Fruit fly (Drosophila melanogaster): Measurements from ENCODE around the gene Pbp95.
A peak's percentile ranks its signal among the peaks of the same experiment; 100 is the strongest.

Pbp95 gene

DNA sequence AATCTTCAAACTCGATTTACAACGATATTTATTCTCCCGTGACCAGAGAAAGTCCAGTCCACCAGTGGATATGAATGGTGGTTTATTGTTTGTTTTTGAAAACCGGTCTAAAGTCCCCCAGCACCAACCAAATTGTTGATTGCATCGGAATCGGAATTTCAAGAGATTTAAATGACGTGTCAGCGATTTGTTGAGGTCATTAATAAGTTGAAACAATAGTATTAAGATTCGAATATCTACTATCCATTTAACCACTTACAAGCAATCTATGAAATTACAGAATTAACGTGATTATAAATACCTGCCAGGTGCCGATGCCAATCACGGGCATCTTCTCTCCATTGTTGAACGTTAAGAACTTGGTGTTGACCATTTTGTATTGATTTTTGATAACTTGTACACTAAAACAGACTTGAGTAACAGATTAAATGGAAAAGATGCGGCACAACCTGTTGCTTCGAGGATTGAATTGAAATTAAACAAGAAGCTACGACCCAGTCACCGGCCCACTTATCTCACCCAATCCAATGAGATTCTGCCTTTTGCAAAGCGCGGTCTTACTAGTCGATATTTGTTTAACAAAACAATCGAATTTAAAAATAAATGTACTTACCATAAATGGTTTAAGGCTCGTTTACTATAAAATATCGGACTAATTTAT lies 5.9 kb upstream of the Pbp95 start, which contains the start of gene CG2767 (continued):
- TF ChIP-seq CG10274 (GFP tag; optimal IDR thresholded peaks at IDR 0.05), result no peak
- peak; percentile 27 for TF ChIP-seq lbe (GFP tag; optimal IDR thresholded peaks at IDR 0.05)
- TF ChIP-seq pfk (GFP tag; optimal IDR thresholded peaks at IDR 0.05), result no peak
- TF ChIP-seq cas (GFP tag; IDR thresholded peaks at IDR 0.05), result no peak
- no peak for TF ChIP-seq CG14050 (GFP tag; IDR thresholded peaks at IDR 0.05)
- no peak for TF ChIP-seq CG14710 (tag; optimal IDR thresholded peaks at IDR 0.05)
- peak; percentile 10; the same call in 1 of the 2 replicates for TF ChIP-seq amos (GFP tag; IDR thresholded peaks at IDR 0.05; ENCODE audit: partially characterized antibody)
- no peak for TF ChIP-seq psq (GFP tag; optimal IDR thresholded peaks at IDR 0.05)
- TF ChIP-seq CG15514 (GFP tag; optimal IDR thresholded peaks at IDR 0.05), result peak; percentile 89
- TF ChIP-seq Dref (GFP tag; IDR thresholded peaks at IDR 0.05), result peak; percentile 69
- peak; percentile 85 for TF ChIP-seq scrt (GFP tag; optimal IDR thresholded peaks at IDR 0.05)
- peak in 1 of 2 experiments; percentile 53 for TF ChIP-seq Pdp1 (GFP tag; optimal IDR thresholded peaks at IDR 0.05)
- TF ChIP-seq CG34376 (GFP tag; optimal IDR thresholded peaks at IDR 0.05), result peak; percentile 8
- no peak for TF ChIP-seq Nf-YA (GFP tag; IDR thresholded peaks at IDR 0.05)
- no peak for TF ChIP-seq ham (GFP tag; IDR thresholded peaks at IDR 0.05)
- no peak for TF ChIP-seq CG12236 (GFP tag; optimal IDR thresholded peaks at IDR 0.05)
- no peak for TF ChIP-seq ab (GFP tag; optimal IDR thresholded peaks at IDR 0.05)
- no peak for TF ChIP-seq CTCF (GFP tag; optimal IDR thresholded peaks at IDR 0.05)
- TF ChIP-seq CG11560 (tag; IDR thresholded peaks at IDR 0.05), result peak; percentile 87; the same call in 1 of the 3 replicates
- no peak for TF ChIP-seq Fer3 (tag; optimal IDR thresholded peaks at IDR 0.05)
- peak; percentile 32; the same call in 1 of the 3 replicates for TF ChIP-seq CG34422 (GFP tag; IDR thresholded peaks at IDR 0.05)
- peak; percentile 77 for TF ChIP-seq nom (GFP tag; optimal IDR thresholded peaks at IDR 0.05)
- no peak for TF ChIP-seq CG18764 (GFP tag; optimal IDR thresholded peaks at IDR 0.05)
- no peak for TF ChIP-seq CoRest (tag; optimal IDR thresholded peaks at IDR 0.05)
- TF ChIP-seq Rx (GFP tag; IDR thresholded peaks at IDR 0.05), result no peak
- peak; percentile 40 for TF ChIP-seq sens (GFP tag)
- TF ChIP-seq Nf-YC (tag; optimal IDR thresholded peaks at IDR 0.05), result peak; percentile 78
- no peak for TF ChIP-seq lmd (GFP tag; IDR thresholded peaks at IDR 0.05)
- TF ChIP-seq dmrt99B (tag; optimal IDR thresholded peaks at IDR 0.05), result no peak
- TF ChIP-seq CG6654 (GFP tag; optimal IDR thresholded peaks at IDR 0.05), result no peak
- peak in 1 of 2 experiments; percentile 5 for TF ChIP-seq insv (GFP tag; optimal IDR thresholded peaks at IDR 0.05)
- no peak for TF ChIP-seq esg (GFP tag; conservative IDR thresholded peaks at IDR 0.05)
- peak; percentile 34; the same call in 1 of the 2 replicates for TF ChIP-seq CG13287 (GFP tag; IDR thresholded peaks at IDR 0.05; ENCODE audit: partially characterized antibody)
- TF ChIP-seq bab2 (GFP tag; optimal IDR thresholded peaks at IDR 0.05), result no peak
- TF ChIP-seq CG4707 (GFP tag; optimal IDR thresholded peaks at IDR 0.05), result no peak
- TF ChIP-seq CG8290 (GFP tag; optimal IDR thresholded peaks at IDR 0.05), result no peak
- no peak for TF ChIP-seq CG8290 (tag; optimal IDR thresholded peaks at IDR 0.05)
- TF ChIP-seq BEAF-32 (GFP tag; optimal IDR thresholded peaks at IDR 0.05), result peak; percentile 10
- no peak for TF ChIP-seq ro (GFP tag; IDR thresholded peaks at IDR 0.05)
- TF ChIP-seq CG1603 (tag; optimal IDR thresholded peaks at IDR 0.05), result peak; percentile 20
- peak; percentile 59 for TF ChIP-seq chn (GFP tag; optimal IDR thresholded peaks at IDR 0.05)
- TF ChIP-seq CG4404 (GFP tag; IDR thresholded peaks at IDR 0.05), result no peak
- TF ChIP-seq jigr1 (GFP tag; IDR thresholded peaks at IDR 0.05), result no peak
- TF ChIP-seq CG14860 (GFP tag; IDR thresholded peaks at IDR 0.05; ENCODE audit: partially characterized antibody), result no peak
- no peak for TF ChIP-seq CG7556 (GFP tag; optimal IDR thresholded peaks at IDR 0.05)
- no peak for TF ChIP-seq Spps (tag; optimal IDR thresholded peaks at IDR 0.05)
- TF ChIP-seq Deaf1 (tag; optimal IDR thresholded peaks at IDR 0.05), result no peak
- 0 out of 4 replicates have a peak, but pooled peaks have one; percentile 24 for TF ChIP-seq Dll (GFP tag; IDR thresholded peaks at IDR 0.05; ENCODE audit: partially characterized antibody)
- no peak for TF ChIP-seq Adf1 (GFP tag; IDR thresholded peaks at IDR 0.05)
- TF ChIP-seq CG17802 (tag; optimal IDR thresholded peaks at IDR 0.05), result no peak
- no peak for TF ChIP-seq yki (optimal IDR thresholded peaks at IDR 0.05)

Data from whole organism, embryonic.